Worm (Caenorhabditis elegans): Measurements from ENCODE around the gene rnp-4.

The rnp-4 gene

ce11 chrIII:4362332-4362731 lies 43.8 kb upstream of the rnp-4 start:
- TF ChIP-seq peb-1 (tag; optimal IDR thresholded peaks at IDR 0.05) (no peak), F13H6.1 (tag; optimal IDR thresholded peaks at IDR 0.05) (peak; percentile 17), lin-13 (GFP tag; optimal IDR thresholded peaks at IDR 0.05) (no peak), fos-1 (tag; optimal IDR thresholded peaks at IDR 0.05) (peak; percentile 28), egl-27 (tag; optimal IDR thresholded peaks at IDR 0.05) (no peak), skn-1 (tag; optimal IDR thresholded peaks at IDR 0.05) (no peak), unc-62 (GFP tag; optimal IDR thresholded peaks at IDR 0.05) (no peak), nhr-23 (tag; optimal IDR thresholded peaks at IDR 0.05) (no peak), sma-3 (GFP tag; optimal IDR thresholded peaks at IDR 0.05) (peak; percentile 31), aly-2 (tag; optimal IDR thresholded peaks at IDR 0.05) (no peak), nhr-129 (tag; optimal IDR thresholded peaks at IDR 0.05) (no peak), blmp-1 (tag; optimal IDR thresholded peaks at IDR 0.05; ENCODE audit: insufficient read depth) (no peak)

- TF ChIP-seq fos-1 (tag; optimal IDR thresholded peaks at IDR 0.05) (peak; percentile 29), C34F6.9 (tag; optimal IDR thresholded peaks at IDR 0.05) (peak; percentile 24), nhr-237 (tag; optimal IDR thresholded peaks at IDR 0.05) (no peak), lsy-2 (tag; optimal IDR thresholded peaks at IDR 0.05) (peak in 1 of 2 experiments; percentile 10), unc-55 (GFP tag; optimal IDR thresholded peaks at IDR 0.05) (peak; percentile 42)
These were observed 41.1 kb upstream of the rnp-4 start, which contains the start of gene ckb-1 for ce11 chrIII:4364974-4365373. TSS of gene ckb-1 (plus strand) at chrIII:4365274.

- TF ChIP-seq snpc-4 (tag; optimal IDR thresholded peaks at IDR 0.05), result no peak
- TF ChIP-seq nhr-129 (tag; optimal IDR thresholded peaks at IDR 0.05), result no peak
- no peak for TF ChIP-seq dmd-4 (tag; optimal IDR thresholded peaks at IDR 0.05)
- TF ChIP-seq mbf-1 (tag; optimal IDR thresholded peaks at IDR 0.05), result no peak
- no peak for TF ChIP-seq aly-2 (tag; optimal IDR thresholded peaks at IDR 0.05)
- TF ChIP-seq ztf-4 (tag; optimal IDR thresholded peaks at IDR 0.05), result no peak
- no peak for TF ChIP-seq nhr-6 (tag; optimal IDR thresholded peaks at IDR 0.05)
- TF ChIP-seq egl-27 (tag; optimal IDR thresholded peaks at IDR 0.05), result no peak
- no peak for TF ChIP-seq gmeb-1 (tag; optimal IDR thresholded peaks at IDR 0.05)
- no peak for TF ChIP-seq nhr-12 (tag; optimal IDR thresholded peaks at IDR 0.05)
- TF ChIP-seq nhr-237 (tag; optimal IDR thresholded peaks at IDR 0.05), result no peak
- no peak for TF ChIP-seq nhr-23 (tag; optimal IDR thresholded peaks at IDR 0.05)
- TF ChIP-seq lin-13 (GFP tag; optimal IDR thresholded peaks at IDR 0.05), result no peak
These were observed 38.4 kb upstream of the rnp-4 start, which contains the start of gene ckb-2 for ce11 chrIII:4367649-4368048. TSS of gene ckb-2 (plus strand) at chrIII:4367949.

- TF ChIP-seq nhr-21 (tag; optimal IDR thresholded peaks at IDR 0.05), result peak; percentile 39
- TF ChIP-seq nhr-129 (tag; optimal IDR thresholded peaks at IDR 0.05), result peak; percentile 63
- peak; percentile 43 for TF ChIP-seq crh-2 (tag; optimal IDR thresholded peaks at IDR 0.05)
- TF ChIP-seq fos-1 (tag; optimal IDR thresholded peaks at IDR 0.05), result peak; percentile 64
- TF ChIP-seq C34F6.9 (tag; optimal IDR thresholded peaks at IDR 0.05), result peak; percentile 15
- TF ChIP-seq sma-3 (GFP tag; optimal IDR thresholded peaks at IDR 0.05), result peak; percentile 45
- peak; percentile 14 for TF ChIP-seq unc-55 (GFP tag; optimal IDR thresholded peaks at IDR 0.05)
- TF ChIP-seq F13H6.1 (tag; optimal IDR thresholded peaks at IDR 0.05), result peak; percentile 30
These were observed 36.7 kb upstream of the rnp-4 start for ce11 chrIII:4369381-4369809.

- TF ChIP-seq lsy-2 (tag; optimal IDR thresholded peaks at IDR 0.05) (no peak), ceh-82 (tag; optimal IDR thresholded peaks at IDR 0.05) (no peak), unc-55 (GFP tag; optimal IDR thresholded peaks at IDR 0.05) (no peak), skn-1 (tag; optimal IDR thresholded peaks at IDR 0.05) (no peak), F13H6.1 (tag; optimal IDR thresholded peaks at IDR 0.05) (no peak), nhr-77 (tag; optimal IDR thresholded peaks at IDR 0.05) (no peak), lin-11 (tag; optimal IDR thresholded peaks at IDR 0.05) (no peak), mab-5 (tag; optimal IDR thresholded peaks at IDR 0.05) (no peak), alr-1 (tag; optimal IDR thresholded peaks at IDR 0.05) (no peak), unc-62 (GFP tag; optimal IDR thresholded peaks at IDR 0.05) (no peak), sma-9 (GFP tag; optimal IDR thresholded peaks at IDR 0.05) (no peak), sma-9 (tag; optimal IDR thresholded peaks at IDR 0.05) (no peak), aly-2 (tag; optimal IDR thresholded peaks at IDR 0.05) (no peak), nhr-6 (tag; optimal IDR thresholded peaks at IDR 0.05) (no peak), lin-13 (GFP tag; optimal IDR thresholded peaks at IDR 0.05) (no peak), sem-4 (tag; optimal IDR thresholded peaks at IDR 0.05) (no peak), lin-39 (tag; optimal IDR thresholded peaks at IDR 0.05) (no peak), nhr-12 (tag; optimal IDR thresholded peaks at IDR 0.05) (no peak), nhr-237 (tag; optimal IDR thresholded peaks at IDR 0.05) (no peak), ama-1 (optimal IDR thresholded peaks at IDR 0.05) (no peak), nhr-11 (tag; optimal IDR thresholded peaks at IDR 0.05) (no peak)
These were observed 35.5 kb upstream of the rnp-4 start, which contains the start of gene ckb-3 for ce11 chrIII:4370585-4370984. TSS of gene ckb-3 (plus strand) at chrIII:4370885.
